Fruit fly (Drosophila melanogaster) whole organism, wandering third instar larva: ENCODE results near the gene CG43841.
A peak's percentile ranks its signal among the peaks of the same experiment; 100 is the strongest.

Source experiments
- Abd-B ChIP-seq: fragments of >200 bp; optimal IDR thresholded peaks from 2 replicates; lab custom pipeline; 2017; ENCODE audit warnings: missing biosample characterization, missing genetic modification characterization
- CG32264 ChIP-seq: fragments of 200-800 bp; sonication (Bioruptor generic); optimal IDR thresholded peaks from 2 replicates; lab custom pipeline; 2016; ENCODE audit warnings: missing biosample characterization, missing genetic modification characterization
- CG9705 ChIP-seq: fragments of 200-800 bp; sonication (Bioruptor generic); optimal IDR thresholded peaks from 2 replicates; lab custom pipeline; 2018; ENCODE audit warnings: missing biosample characterization, mild to moderate bottlenecking, missing genetic modification characterization
- CrebA ChIP-seq: fragments of 200-800 bp; sonication (Bioruptor generic); optimal IDR thresholded peaks from 2 replicates; lab custom pipeline; 2016; ENCODE audit warnings: missing biosample characterization, mild to moderate bottlenecking, missing genetic modification characterization, borderline replicate concordance
- Dif ChIP-seq: fragments of 200-275, 200-300 bp; sonication (Bioruptor generic); optimal IDR thresholded peaks from 2 replicates; lab custom pipeline; 2018; ENCODE audit warnings: missing biosample characterization, missing genetic modification characterization; ENCODE audit not compliant: partially characterized antibody
- GATAd ChIP-seq: sonication (Bioruptor generic); optimal IDR thresholded peaks from 2 replicates; lab custom pipeline; 2016; ENCODE audit warnings: missing biosample characterization, missing genetic modification characterization
- Hnf4 ChIP-seq: fragments of 200-800 bp; sonication (Bioruptor generic); optimal IDR thresholded peaks from 2 replicates; lab custom pipeline; 2016; ENCODE audit warnings: missing biosample characterization, mild to moderate bottlenecking, missing genetic modification characterization
- Hr78 ChIP-seq: fragments of >200 bp; optimal IDR thresholded peaks from 2 replicates; lab custom pipeline; 2017; ENCODE audit warnings: missing biosample characterization, missing genetic modification characterization
- Jra ChIP-seq: sonication (Bioruptor generic); optimal IDR thresholded peaks from 2 replicates; lab custom pipeline; 2016; ENCODE audit warnings: missing biosample characterization, missing genetic modification characterization
- Mio ChIP-seq: sonication (Bioruptor generic); optimal IDR thresholded peaks from 2 replicates; lab custom pipeline; 2016; ENCODE audit warnings: missing biosample characterization, missing genetic modification characterization
- Myc ChIP-seq: fragments of >200 bp; optimal IDR thresholded peaks from 2 replicates; lab custom pipeline; 2017
- N ChIP-seq: fragments of >200 bp; optimal IDR thresholded peaks from 2 replicates; lab custom pipeline; 2018; ENCODE audit warnings: missing biosample characterization, missing external identifiers, missing genetic modification characterization
- OdsH ChIP-seq: fragments of 200-800 bp; sonication (Bioruptor generic); optimal IDR thresholded peaks from 2 replicates; lab custom pipeline; 2016; ENCODE audit warnings: missing biosample characterization, mild to moderate bottlenecking, missing genetic modification characterization
- Rel ChIP-seq, 2 experiments: fragments of 200-800 bp; sonication (Bioruptor generic) in 1 of 2; optimal IDR thresholded peaks; 2 replicates in 1 of 2; 3 replicates in 1 of 2; lab custom pipeline; 2016 to 2019; ENCODE audit warnings: mild to moderate bottlenecking in 2 of 2, missing biosample characterization in 2 of 2, missing genetic modification characterization in 2 of 2, moderate library complexity in 1 of 2
- Sp1 ChIP-seq: fragments of 200-800 bp; sonication (Bioruptor generic); optimal IDR thresholded peaks from 3 replicates; lab custom pipeline; 2019; ENCODE audit warnings: missing biosample characterization, mild to moderate bottlenecking, missing genetic modification characterization, moderate library complexity
- Vsx2 ChIP-seq: fragments of 200-300, 225-300 bp; sonication (Bioruptor generic); optimal IDR thresholded peaks from 2 replicates; lab custom pipeline; 2018; ENCODE audit warnings: missing biosample characterization, missing genetic modification characterization; ENCODE audit not compliant: partially characterized antibody
- br ChIP-seq: fragments of 200-800 bp; sonication (Bioruptor generic); optimal IDR thresholded peaks from 2 replicates; lab custom pipeline; 2016; ENCODE audit warnings: missing biosample characterization, missing genetic modification characterization
- brk ChIP-seq: fragments of 200-800 bp; sonication (Bioruptor generic); optimal IDR thresholded peaks from 2 replicates; lab custom pipeline; 2016; ENCODE audit warnings: missing biosample characterization, mild to moderate bottlenecking, missing genetic modification characterization
- dmrt93B ChIP-seq: fragments of 200-800 bp; sonication (Bioruptor generic); optimal IDR thresholded peaks from 2 replicates; lab custom pipeline; 2018; ENCODE audit warnings: missing biosample characterization, mild to moderate bottlenecking, missing genetic modification characterization
- dsf ChIP-seq: sonication (Bioruptor generic); optimal IDR thresholded peaks from 2 replicates; lab custom pipeline; 2016; ENCODE audit warnings: missing biosample characterization, missing genetic modification characterization, borderline replicate concordance
- ey ChIP-seq: fragments of 200-800 bp; sonication (Bioruptor generic); optimal IDR thresholded peaks from 2 replicates; lab custom pipeline; 2016; ENCODE audit warnings: missing biosample characterization, missing genetic modification characterization
- fru ChIP-seq: fragments of 200-800 bp; sonication (Bioruptor generic); optimal IDR thresholded peaks from 3 replicates; lab custom pipeline; 2016; ENCODE audit warnings: missing biosample characterization, mild to moderate bottlenecking, missing genetic modification characterization
- h ChIP-seq: fragments of 200-800 bp; sonication (Bioruptor generic); optimal IDR thresholded peaks from 3 replicates; lab custom pipeline; 2016; ENCODE audit warnings: missing biosample characterization, mild to moderate bottlenecking, missing genetic modification characterization
- jim ChIP-seq: fragments of 175-275, 200-325 bp; sonication (Bioruptor generic); optimal IDR thresholded peaks from 2 replicates; lab custom pipeline; 2016; ENCODE audit warnings: missing biosample characterization, mild to moderate bottlenecking, missing genetic modification characterization
- lola ChIP-seq: fragments of >200 bp; optimal IDR thresholded peaks from 2 replicates; lab custom pipeline; 2017; ENCODE audit warnings: missing biosample characterization, missing genetic modification characterization
- pan ChIP-seq: fragments of >200 bp; optimal IDR thresholded peaks from 2 replicates; lab custom pipeline; 2017
- psq ChIP-seq: fragments of 200-800 bp; sonication (Bioruptor generic); optimal IDR thresholded peaks from 3 replicates; lab custom pipeline; 2017; ENCODE audit warnings: missing biosample characterization, mild to moderate bottlenecking, missing genetic modification characterization, moderate library complexity
- rgr ChIP-seq: fragments of 200-800 bp; sonication (Bioruptor generic); optimal IDR thresholded peaks from 3 replicates; lab custom pipeline; 2016; ENCODE audit warnings: missing biosample characterization, mild to moderate bottlenecking, missing genetic modification characterization
- sv ChIP-seq: fragments of 200-800 bp; sonication (Bioruptor generic); optimal IDR thresholded peaks from 3 replicates; lab custom pipeline; 2016; ENCODE audit warnings: missing biosample characterization, missing genetic modification characterization
- tai ChIP-seq: sonication (Bioruptor generic); optimal IDR thresholded peaks from 2 replicates; lab custom pipeline; 2016; ENCODE audit warnings: missing biosample characterization, missing genetic modification characterization
- usp ChIP-seq: fragments of >200 bp; optimal IDR thresholded peaks from 2 replicates; lab custom pipeline; 2017; ENCODE audit warnings: missing biosample characterization, missing genetic modification characterization

CG43841 gene

DNA sequence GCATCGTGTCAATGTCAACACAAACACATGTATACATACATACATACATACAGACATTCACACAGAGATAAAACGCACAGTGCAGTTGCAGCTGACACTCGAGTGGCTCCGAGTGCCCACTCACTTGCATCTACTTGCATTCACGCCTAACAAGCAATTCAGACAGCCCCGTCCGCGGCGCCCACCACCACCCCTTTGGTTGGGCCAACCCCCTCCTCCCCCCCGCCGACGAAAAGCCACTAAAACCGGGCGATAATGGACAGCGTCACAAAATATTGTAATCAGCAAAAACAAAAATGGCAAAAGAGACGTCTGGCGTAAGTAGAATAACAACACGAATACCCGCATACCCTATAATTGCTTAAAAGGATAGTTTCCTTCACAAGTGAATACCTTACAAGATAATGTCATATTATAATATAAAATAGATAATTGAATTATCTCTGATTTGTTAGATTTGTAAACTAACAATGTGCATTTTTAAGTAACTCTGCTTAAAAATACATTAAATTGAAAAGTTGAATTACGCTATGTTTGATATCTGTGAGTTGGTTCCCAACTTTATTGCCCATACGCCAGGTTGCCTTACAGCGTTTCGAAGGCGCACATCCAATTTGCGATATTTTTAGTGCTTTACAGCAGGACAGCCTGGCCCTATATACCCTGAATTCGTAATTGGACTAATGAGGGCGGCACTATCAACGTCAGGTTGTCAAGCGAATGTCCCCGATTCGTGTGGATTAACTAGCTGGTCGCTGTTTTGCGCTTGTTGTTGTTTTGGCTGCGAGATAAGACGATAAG is 32.7 kb upstream of the CG43841 start:
- TF ChIP-seq Dif (GFP tag; lab: Kevin White, UChicago) (no peak), GATAd (no peak), Abd-B (GFP tag; lab: Kevin White, UChicago) (no peak), dmrt93B (no peak), CG32264 (GFP tag; lab: Kevin White, UChicago) (no peak), CG9705 (GFP tag; lab: Kevin White, UChicago) (no peak), lola (GFP tag; lab: Kevin White, UChicago) (no peak), CrebA (no peak), Hnf4 (GFP tag; lab: Kevin White, UChicago) (no peak), dsf (GFP tag; lab: Kevin White, UChicago) (no peak), Hr78 (GFP tag; lab: Kevin White, UChicago) (no peak)

DNA sequence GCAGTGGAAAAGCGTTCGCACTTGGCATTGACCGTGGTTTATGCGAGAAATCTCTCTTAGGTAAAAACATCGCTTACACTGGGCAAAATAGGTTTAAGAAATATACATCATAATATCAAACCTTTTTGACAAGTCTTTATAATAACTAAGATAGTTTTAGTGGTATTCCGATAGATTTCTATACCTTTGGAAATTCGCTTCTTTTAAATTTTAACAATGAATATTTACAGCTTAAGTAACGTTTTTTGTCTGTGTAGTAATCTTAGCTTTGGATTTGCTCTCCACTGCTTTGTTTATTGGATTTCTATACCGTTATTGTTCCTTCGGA is 32.1 kb upstream of the CG43841 start:
- TF ChIP-seq Dif (GFP tag; lab: Kevin White, UChicago) (no peak), rgr (GFP tag; lab: Kevin White, UChicago) (no peak), Rel (GFP tag; optimal IDR thresholded peaks at IDR 0.05; lab: Kevin White, UChicago) (no peak), Rel (tag; optimal IDR thresholded peaks at IDR 0.05; lab: Kevin White, UChicago) (no peak), jim (GFP tag; lab: Kevin White, UChicago) (no peak), ey (GFP tag; lab: Kevin White, UChicago) (no peak), fru (peak; percentile 13), OdsH (GFP tag; lab: Kevin White, UChicago) (no peak), Mio (no peak), CG32264 (GFP tag; lab: Kevin White, UChicago) (no peak), h (GFP tag; lab: Kevin White, UChicago) (peak; percentile 20)
- TF ChIP-seq, all 38 proteins: peak for 2

DNA sequence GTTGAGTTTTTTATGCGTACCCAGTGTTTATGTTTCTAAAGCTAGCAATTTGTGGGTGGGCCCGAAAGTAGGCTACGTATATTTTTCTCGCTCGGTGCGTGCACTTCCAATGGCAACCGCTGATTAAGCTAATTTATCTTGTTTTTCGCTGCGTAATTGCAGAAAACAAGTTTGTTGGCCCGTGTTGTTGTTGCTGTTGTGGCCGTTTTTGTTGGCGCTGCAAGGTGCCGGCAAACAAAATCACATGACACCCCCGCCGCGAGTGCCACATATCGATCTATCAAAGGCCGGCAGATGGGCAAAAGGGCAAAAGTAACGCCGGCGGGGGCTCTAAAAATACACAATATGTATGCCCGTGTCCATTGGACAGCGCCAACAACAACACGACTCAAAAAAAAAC is 30.0 kb upstream of the CG43841 start:
- TF ChIP-seq Hnf4 (GFP tag; lab: Kevin White, UChicago) (no peak), psq (GFP tag; lab: Kevin White, UChicago) (no peak), Myc (lab: Kevin White, UChicago) (peak; percentile 3), Hr78 (GFP tag; lab: Kevin White, UChicago) (no peak), Jra (no peak), usp (GFP tag; lab: Kevin White, UChicago) (no peak), GATAd (no peak), brk (GFP tag; lab: Kevin White, UChicago) (no peak), Rel (GFP tag; optimal IDR thresholded peaks at IDR 0.05; lab: Kevin White, UChicago) (no peak), Rel (tag; optimal IDR thresholded peaks at IDR 0.05; lab: Kevin White, UChicago) (peak; percentile 4), Abd-B (GFP tag; lab: Kevin White, UChicago) (no peak), Dif (GFP tag; lab: Kevin White, UChicago) (no peak), tai (GFP tag; lab: Kevin White, UChicago) (no peak), Sp1 (GFP tag; lab: Kevin White, UChicago) (no peak), CrebA (no peak), Mio (no peak), rgr (GFP tag; lab: Kevin White, UChicago) (no peak), br (GFP tag; lab: Kevin White, UChicago) (no peak), lola (GFP tag; lab: Kevin White, UChicago) (no peak), pan (lab: Kevin White, UChicago) (no peak), jim (GFP tag; lab: Kevin White, UChicago) (no peak), CG32264 (GFP tag; lab: Kevin White, UChicago) (no peak), CG9705 (GFP tag; lab: Kevin White, UChicago) (no peak), N (peak; percentile 6), Vsx2 (GFP tag; lab: Kevin White, UChicago) (peak; percentile 85), sv (GFP tag; lab: Kevin White, UChicago) (no peak), OdsH (GFP tag; lab: Kevin White, UChicago) (no peak)

DNA sequence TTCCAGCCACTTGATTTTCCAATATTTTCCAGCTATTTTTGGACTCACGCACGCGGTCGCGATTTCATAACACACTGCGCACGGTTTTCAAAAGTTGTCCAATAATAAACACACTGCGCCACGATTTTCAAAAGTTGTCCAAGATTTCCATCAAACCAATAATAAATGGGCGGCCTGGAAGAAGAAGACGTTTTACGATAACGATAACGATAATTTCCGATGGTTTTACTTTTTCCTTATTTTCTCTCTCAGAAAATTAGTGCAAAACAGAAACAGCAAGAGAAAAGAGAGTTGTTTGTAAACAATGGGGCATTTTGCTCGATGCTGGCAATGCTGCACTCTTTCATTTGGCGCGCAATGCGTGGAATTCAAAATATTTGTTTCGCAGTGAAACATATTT is 29.5 kb upstream of the CG43841 start, which contains the start of gene Nt5b:
Gene Nt5b (minus strand): TSS at position 207 of the 400 bp plus-strand sequence.
- peak; percentile 33 for TF ChIP-seq psq (GFP tag; lab: Kevin White, UChicago)
- TF ChIP-seq usp (GFP tag; lab: Kevin White, UChicago) = no peak
